Worm (Caenorhabditis elegans) whole organism, L3 larva: ENCODE data around the gene parg-1.

Source experiments
- R02D3.7 ChIP-seq: fragments of 150-350 bp; optimal IDR thresholded peaks from 2 replicates; lab custom pipeline; 2014; ENCODE audit warnings: missing biosample characterization, missing genetic modification characterization
- ama-1 ChIP-seq: fragments of 150-350 bp; optimal IDR thresholded peaks from 2 replicates; lab custom pipeline; 2018
- egl-27 ChIP-seq: sonication (generic microtip); optimal IDR thresholded peaks from 4 replicates; lab custom pipeline; 2017; ENCODE audit warnings: missing biosample characterization, missing genetic modification reagents, missing genetic modification characterization
- fkh-2 ChIP-seq: fragments of 150-350 bp; optimal IDR thresholded peaks from 2 replicates; lab custom pipeline; 2014; ENCODE audit warnings: missing biosample characterization, missing genetic modification reagents, missing genetic modification characterization
- fos-1 ChIP-seq: fragments of 150-350 bp; optimal IDR thresholded peaks from 2 replicates; lab custom pipeline; 2014; ENCODE audit warnings: missing biosample characterization, missing genetic modification characterization
- mdl-1 ChIP-seq: fragments of 150-350 bp; optimal IDR thresholded peaks from 2 replicates; lab custom pipeline; 2014; ENCODE audit warnings: missing biosample characterization, missing genetic modification characterization
- mml-1 ChIP-seq: fragments of 150-350 bp; sonication (generic microtip); optimal IDR thresholded peaks from 3 replicates; lab custom pipeline; 2014; ENCODE audit warnings: missing biosample characterization, missing genetic modification characterization
- nfya-1 ChIP-seq: sonication (generic microtip); optimal IDR thresholded peaks from 2 replicates; lab custom pipeline; 2017; ENCODE audit warnings: missing genetic modification characterization, mild to moderate bottlenecking, missing compliant biosample characterization, antibody characterized with exemption, moderate library complexity; ENCODE audit not compliant: insufficient read depth
- nhr-237 ChIP-seq: fragments of 150-350 bp; optimal IDR thresholded peaks from 2 replicates; lab custom pipeline; 2014; ENCODE audit warnings: missing biosample characterization, missing genetic modification characterization
- nhr-77 ChIP-seq: fragments of 150-350 bp; optimal IDR thresholded peaks from 2 replicates; lab custom pipeline; 2014; ENCODE audit warnings: missing biosample characterization, missing genetic modification characterization
- pha-4 ChIP-seq: fragments of 150-350 bp; optimal IDR thresholded peaks from 2 replicates; lab custom pipeline; 2014; ENCODE audit warnings: missing biosample characterization, missing genetic modification reagents, missing genetic modification characterization
- pqm-1 ChIP-seq: fragments of 150-350 bp; optimal IDR thresholded peaks from 2 replicates; lab custom pipeline; 2017; ENCODE audit warnings: missing biosample characterization, missing genetic modification characterization, inconsistent platforms
- zag-1 ChIP-seq: fragments of 150-350 bp; optimal IDR thresholded peaks from 2 replicates; lab custom pipeline; 2014; ENCODE audit warnings: missing biosample characterization, missing genetic modification characterization
- ztf-4 ChIP-seq: fragments of 150-350 bp; optimal IDR thresholded peaks from 2 replicates; lab custom pipeline; 2014; ENCODE audit warnings: missing biosample characterization, missing genetic modification characterization

DNA sequence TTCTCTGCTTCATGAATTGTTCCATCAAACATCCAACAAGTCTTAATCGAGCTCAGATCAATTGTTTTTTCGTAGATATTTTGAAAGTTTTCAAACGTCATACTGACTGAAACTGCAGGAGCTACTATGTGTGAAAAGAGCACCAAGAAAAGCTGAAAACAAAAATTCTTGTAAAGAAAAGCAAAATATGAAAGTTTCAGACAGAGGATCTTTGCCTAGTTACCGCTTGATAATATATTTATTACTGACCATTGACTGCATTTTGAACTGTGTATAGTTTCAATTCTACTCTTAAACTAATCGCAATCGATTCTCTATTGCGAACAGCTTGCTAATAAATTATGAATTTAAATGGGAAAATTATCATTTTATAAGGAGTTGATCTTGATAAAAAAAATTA, 52.2 kb downstream of the parg-1 start, which contains the start of gene clec-182:
- TF ChIP-seq zag-1 (tag; lab: Kevin White, UChicago) (no peak), egl-27 (no peak), ztf-4 (tag; lab: Kevin White, UChicago) (no peak), mdl-1 (no peak), ama-1 (lab: Kevin White, UChicago) (no peak), nhr-237 (no peak), pha-4 (no peak), fos-1 (tag; lab: Kevin White, UChicago) (no peak), fkh-2 (no peak), pqm-1 (tag; lab: Kevin White, UChicago) (no peak), R02D3.7 (tag; lab: Kevin White, UChicago) (no peak), nhr-77 (tag; lab: Kevin White, UChicago) (no peak), mml-1 (tag; lab: Kevin White, UChicago) (no peak), nfya-1 (no peak)
